Fruit fly (Drosophila melanogaster) Kc167 (cell line): ENCODE results near the gene Reck.

Source experiments
- Sin3A ChIP-seq: fragments of >200 bp; optimal IDR thresholded peaks from 2 replicates; lab custom pipeline; 2018; ENCODE audit warnings: missing external identifiers
- h ChIP-seq: fragments of >200 bp; optimal IDR thresholded peaks from 3 replicates; lab custom pipeline; 2018; ENCODE audit warnings: missing external identifiers

DNA sequence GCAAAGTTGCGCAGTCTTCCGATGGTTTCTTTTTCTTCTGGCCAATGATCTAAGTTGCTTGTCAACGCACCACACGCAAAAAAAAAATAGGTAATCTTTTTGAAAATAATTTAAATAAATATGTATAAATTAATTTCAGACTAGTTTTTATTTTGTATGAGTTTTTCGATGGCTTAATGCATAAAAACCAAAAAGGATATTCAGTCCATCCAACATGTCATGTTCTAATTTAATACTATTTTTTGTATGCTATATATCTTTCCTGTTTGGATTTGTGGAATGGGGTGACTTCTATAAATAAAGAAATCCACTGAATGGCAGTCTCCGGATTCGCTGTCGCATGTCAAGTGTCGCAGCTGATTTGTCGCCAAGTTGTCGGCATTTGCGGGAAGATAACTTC is 4.2 kb downstream of the Reck start:
- TF ChIP-seq Sin3A (lab: Kevin White, UChicago): no peak
- no peak for TF ChIP-seq h (lab: Kevin White, UChicago)
